Worm (Caenorhabditis elegans) whole organism, L1 larva: ENCODE data around the gene best-24.

Experiments
- C04F5.9 ChIP-seq: sonication (generic microtip); optimal IDR thresholded peaks from 2 replicates; lab custom pipeline; 2016; ENCODE audit warnings: missing genetic modification characterization, missing compliant biosample characterization
- C16A3.4 ChIP-seq: fragments of 150-350 bp; optimal IDR thresholded peaks from 2 replicates; lab custom pipeline; 2014; ENCODE audit warnings: missing biosample characterization, missing genetic modification characterization
- aha-1 ChIP-seq: fragments of 150-350 bp; optimal IDR thresholded peaks from 2 replicates; lab custom pipeline; 2014; ENCODE audit warnings: missing biosample characterization, missing genetic modification characterization
- alr-1 ChIP-seq: fragments of 200-800 bp; sonication (Bioruptor generic); optimal IDR thresholded peaks from 2 replicates; lab custom pipeline; 2018; ENCODE audit warnings: borderline replicate concordance, mild to moderate bottlenecking, missing genetic modification characterization, missing compliant biosample characterization
- aly-2 ChIP-seq: fragments of 150-350 bp; optimal IDR thresholded peaks from 2 replicates; lab custom pipeline; 2014; ENCODE audit warnings: missing biosample characterization, missing genetic modification characterization
- ama-1 ChIP-seq: fragments of 150-350 bp; optimal IDR thresholded peaks from 2 replicates; lab custom pipeline; 2014
- blmp-1 ChIP-seq: fragments of 150-350 bp; optimal IDR thresholded peaks from 2 replicates; lab custom pipeline; 2014; ENCODE audit warnings: missing biosample characterization, missing genetic modification characterization
- ceh-63 ChIP-seq: fragments of 200-800 bp; sonication (Bioruptor generic); optimal IDR thresholded peaks from 2 replicates; lab custom pipeline; 2018; ENCODE audit warnings: mild to moderate bottlenecking, missing genetic modification characterization, missing compliant biosample characterization
- ceh-8 ChIP-seq: fragments of 200-800 bp; sonication (Bioruptor generic); optimal IDR thresholded peaks from 2 replicates; lab custom pipeline; 2018; ENCODE audit warnings: mild to moderate bottlenecking, missing genetic modification characterization, moderate library complexity, missing compliant biosample characterization
- dpl-1 ChIP-seq, 3 experiments: fragments of 150-350 bp in 2 of 3; sonication (generic microtip) in 1 of 3; optimal IDR thresholded peaks; 2 replicates each; lab custom pipeline; 2014 to 2017; ENCODE audit warnings: missing biosample characterization in 3 of 3, missing genetic modification characterization in 3 of 3, missing genetic modification reagents in 3 of 3
- dsc-1 ChIP-seq: sonication (generic microtip); optimal IDR thresholded peaks from 2 replicates; lab custom pipeline; 2016; ENCODE audit warnings: mild to moderate bottlenecking, missing genetic modification characterization, missing compliant biosample characterization
- efl-1 ChIP-seq, 4 experiments: fragments of 150-350 bp; optimal IDR thresholded peaks in 3 of 4; peaks in 1 of 4; 1 replicate in 1 of 4; 2 replicates in 3 of 4; lab custom pipeline; 2014; ENCODE audit warnings: missing biosample characterization in 2 of 4, missing genetic modification characterization in 2 of 4, missing genetic modification reagents in 2 of 4
- efl-3 ChIP-seq: fragments of 200-800 bp; sonication (Bioruptor generic); optimal IDR thresholded peaks from 2 replicates; lab custom pipeline; 2018; ENCODE audit warnings: mild to moderate bottlenecking, missing genetic modification characterization, missing compliant biosample characterization
- egl-13 ChIP-seq: sonication (generic microtip); optimal IDR thresholded peaks from 2 replicates; lab custom pipeline; 2016; ENCODE audit warnings: missing genotype, missing genetic modification reagents, missing genetic modification characterization, missing compliant biosample characterization
- egl-27 ChIP-seq, 2 experiments: fragments of 150-350 bp in 1 of 2; sonication (generic microtip); optimal IDR thresholded peaks; 3 replicates each; lab custom pipeline; 2017 to 2018; ENCODE audit warnings: missing biosample characterization in 2 of 2, missing genetic modification characterization in 2 of 2, missing genetic modification reagents in 2 of 2
- ets-5 ChIP-seq: fragments of 200-800 bp; sonication (Bioruptor generic); IDR thresholded peaks from 2 replicates; pipeline ENCODE4 v1.3.6; 2022; ENCODE audit warnings: missing genetic modification characterization, missing compliant biosample characterization
- fkh-4 ChIP-seq: sonication (generic microtip); optimal IDR thresholded peaks from 2 replicates; lab custom pipeline; 2016; ENCODE audit warnings: missing compliant biosample characterization, missing genetic modification characterization, borderline replicate concordance
- fkh-8 ChIP-seq: sonication (generic microtip); optimal IDR thresholded peaks from 2 replicates; lab custom pipeline; 2016; ENCODE audit warnings: mild to moderate bottlenecking, missing genetic modification characterization, missing compliant biosample characterization
- grh-1 ChIP-seq: fragments of 200-800 bp; sonication (Bioruptor generic); IDR thresholded peaks from 2 replicates; pipeline ENCODE4 v1.3.6; 2022; ENCODE audit warnings: missing genetic modification reagents, missing genetic modification characterization, missing compliant biosample characterization
- hlh-4 ChIP-seq: sonication (generic microtip); optimal IDR thresholded peaks from 2 replicates; lab custom pipeline; 2016; ENCODE audit warnings: mild to moderate bottlenecking, missing genetic modification characterization, missing compliant biosample characterization
- irx-1 ChIP-seq: sonication (generic microtip); optimal IDR thresholded peaks from 2 replicates; lab custom pipeline; 2016; ENCODE audit warnings: missing genetic modification characterization, missing compliant biosample characterization
- jun-1 ChIP-seq: fragments of 150-350 bp; optimal IDR thresholded peaks from 2 replicates; lab custom pipeline; 2014; ENCODE audit warnings: missing biosample characterization, missing genetic modification reagents, missing genetic modification characterization
- lin-13 ChIP-seq: fragments of 150-350 bp; optimal IDR thresholded peaks from 2 replicates; lab custom pipeline; 2014; ENCODE audit warnings: missing biosample characterization, missing genetic modification reagents, missing genetic modification characterization
- lin-14 ChIP-seq: fragments of 200-800 bp; sonication (Bioruptor generic); optimal IDR thresholded peaks from 2 replicates; lab custom pipeline; 2018; ENCODE audit warnings: mild to moderate bottlenecking, missing genetic modification characterization, moderate library complexity, missing compliant biosample characterization
- lin-35 ChIP-seq, 2 experiments: fragments of 150-350 bp; optimal IDR thresholded peaks; 2 replicates each; lab custom pipeline; 2014; ENCODE audit warnings: missing biosample characterization in 2 of 2, missing genetic modification characterization in 2 of 2, missing genetic modification reagents in 2 of 2
- lin-39 ChIP-seq: fragments of 150-350 bp; optimal IDR thresholded peaks from 2 replicates; lab custom pipeline; 2014; ENCODE audit warnings: missing biosample characterization, missing genetic modification reagents, missing genetic modification characterization
- lir-3 ChIP-seq: sonication (generic microtip); optimal IDR thresholded peaks from 2 replicates; lab custom pipeline; 2016; ENCODE audit warnings: mild to moderate bottlenecking, missing genetic modification characterization, moderate library complexity, missing compliant biosample characterization; ENCODE audit not compliant: poor library complexity
- mdl-1 ChIP-seq, 2 experiments: fragments of 150-350 bp; optimal IDR thresholded peaks; 2 replicates each; lab custom pipeline; 2014 to 2017; ENCODE audit warnings: missing biosample characterization in 2 of 2, missing genetic modification characterization in 2 of 2, inconsistent platforms in 1 of 2
- mep-1 ChIP-seq: fragments of 150-350 bp; optimal IDR thresholded peaks from 2 replicates; lab custom pipeline; 2014; ENCODE audit warnings: missing biosample characterization, missing genetic modification characterization
- nhr-11 ChIP-seq: fragments of 150-350 bp; optimal IDR thresholded peaks from 2 replicates; lab custom pipeline; 2014; ENCODE audit warnings: missing biosample characterization, missing genetic modification characterization
- nhr-12 ChIP-seq: sonication (generic microtip); optimal IDR thresholded peaks from 2 replicates; lab custom pipeline; 2017; ENCODE audit warnings: missing biosample characterization, missing genetic modification characterization
- nhr-28 ChIP-seq: fragments of 150-350 bp; optimal IDR thresholded peaks from 2 replicates; lab custom pipeline; 2014; ENCODE audit warnings: missing biosample characterization, missing genetic modification characterization
- nhr-47 ChIP-seq: sonication (generic microtip); optimal IDR thresholded peaks from 2 replicates; lab custom pipeline; 2016; ENCODE audit warnings: mild to moderate bottlenecking, missing genetic modification characterization, moderate library complexity, missing compliant biosample characterization
- nhr-77 ChIP-seq: fragments of 150-350 bp; optimal IDR thresholded peaks from 2 replicates; lab custom pipeline; 2014; ENCODE audit warnings: missing biosample characterization, missing genetic modification characterization
- nhr-84 ChIP-seq: sonication (generic microtip); optimal IDR thresholded peaks from 2 replicates; lab custom pipeline; 2017; ENCODE audit warnings: missing biosample characterization, missing genetic modification characterization
- pag-3 ChIP-seq: sonication (generic microtip); optimal IDR thresholded peaks from 2 replicates; lab custom pipeline; 2017; ENCODE audit warnings: missing genetic modification characterization, mild to moderate bottlenecking, missing compliant biosample characterization, antibody characterized with exemption, borderline replicate concordance; ENCODE audit not compliant: insufficient read depth
- rnt-1 ChIP-seq: sonication (generic microtip); optimal IDR thresholded peaks from 2 replicates; lab custom pipeline; 2016; ENCODE audit warnings: mild to moderate bottlenecking, missing genetic modification characterization, moderate library complexity, missing compliant biosample characterization
- skn-1 ChIP-seq: fragments of 150-350 bp; optimal IDR thresholded peaks from 2 replicates; lab custom pipeline; 2014; ENCODE audit warnings: missing biosample characterization, missing genetic modification characterization
- snpc-4 ChIP-seq: fragments of 150-350 bp; optimal IDR thresholded peaks from 2 replicates; lab custom pipeline; 2014; ENCODE audit warnings: missing biosample characterization, missing genetic modification characterization
- snu-23 ChIP-seq: sonication (generic microtip); optimal IDR thresholded peaks from 2 replicates; lab custom pipeline; 2016; ENCODE audit warnings: missing genetic modification characterization, missing compliant biosample characterization
- sox-4 ChIP-seq: sonication (generic microtip); optimal IDR thresholded peaks from 2 replicates; lab custom pipeline; 2016; ENCODE audit warnings: missing genetic modification characterization, missing compliant biosample characterization
- sptf-1 ChIP-seq: fragments of 150-350 bp; optimal IDR thresholded peaks from 2 replicates; lab custom pipeline; 2014; ENCODE audit warnings: missing biosample characterization, missing genetic modification characterization
- tlp-1 ChIP-seq: fragments of 150-350 bp; optimal IDR thresholded peaks from 2 replicates; lab custom pipeline; 2014; ENCODE audit warnings: missing biosample characterization, missing genetic modification characterization
- unc-62 ChIP-seq: fragments of 150-350 bp; optimal IDR thresholded peaks from 2 replicates; lab custom pipeline; 2014; ENCODE audit warnings: missing biosample characterization, missing genetic modification reagents, missing genetic modification characterization
- unc-86 ChIP-seq: sonication (generic microtip); optimal IDR thresholded peaks from 2 replicates; lab custom pipeline; 2016; ENCODE audit warnings: missing genetic modification characterization, missing compliant biosample characterization
- xbp-1 ChIP-seq: sonication (generic microtip); optimal IDR thresholded peaks from 2 replicates; lab custom pipeline; 2016; ENCODE audit warnings: missing genetic modification characterization, missing compliant biosample characterization
- zag-1 ChIP-seq: fragments of 150-350 bp; optimal IDR thresholded peaks from 2 replicates; lab custom pipeline; 2014; ENCODE audit warnings: missing biosample characterization, missing genetic modification characterization
- ztf-11 ChIP-seq, 2 experiments: sonication (generic microtip); optimal IDR thresholded peaks; 2 replicates each; lab custom pipeline; 2016 to 2017; ENCODE audit warnings: missing genetic modification characterization in 2 of 2, missing biosample characterization in 1 of 2, missing compliant biosample characterization in 1 of 2
- ztf-4 ChIP-seq: fragments of 150-350 bp; optimal IDR thresholded peaks from 2 replicates; lab custom pipeline; 2014; ENCODE audit warnings: missing biosample characterization, missing genetic modification characterization

best-24 gene

ce11 chrIII:7900733-7901132 is at the start of gene best-24:
Gene best-24 (plus strand): TSS chrIII:7901033.
- TF ChIP-seq alr-1 (tag; lab: Kevin White, UChicago) (no peak), lir-3 (tag; lab: Kevin White, UChicago) (no peak), hlh-4 (tag; lab: Kevin White, UChicago) (no peak), dsc-1 (no peak), mdl-1 (tag; optimal IDR thresholded peaks at IDR 0.05; lab: Kevin White, UChicago) (no peak), tlp-1 (tag; lab: Kevin White, UChicago) (no peak), ama-1 (lab: Kevin White, UChicago) (no peak), lin-13 (GFP tag; lab: Kevin White, UChicago) (no peak), aha-1 (tag; lab: Kevin White, UChicago) (no peak), lin-35 (GFP tag; optimal IDR thresholded peaks at IDR 0.05; lab: Kevin White, UChicago) (peak in 1 of 2 experiments; percentile 10), lin-14 (GFP tag; lab: Kevin White, UChicago) (peak; percentile 17), aly-2 (tag; lab: Kevin White, UChicago) (no peak), efl-1 (optimal IDR thresholded peaks at IDR 0.05; lab: Kevin White, UChicago) (no peak), efl-1 (GFP tag; optimal IDR thresholded peaks at IDR 0.05 in 1 of 2; lab: Kevin White, UChicago) (peak in 1 of 2 experiments; percentile 87), sox-4 (tag; lab: Kevin White, UChicago) (no peak), snu-23 (GFP tag; lab: Kevin White, UChicago) (peak; percentile 18), nhr-12 (no peak), blmp-1 (peak; percentile 23), nhr-77 (no peak)

DNA sequence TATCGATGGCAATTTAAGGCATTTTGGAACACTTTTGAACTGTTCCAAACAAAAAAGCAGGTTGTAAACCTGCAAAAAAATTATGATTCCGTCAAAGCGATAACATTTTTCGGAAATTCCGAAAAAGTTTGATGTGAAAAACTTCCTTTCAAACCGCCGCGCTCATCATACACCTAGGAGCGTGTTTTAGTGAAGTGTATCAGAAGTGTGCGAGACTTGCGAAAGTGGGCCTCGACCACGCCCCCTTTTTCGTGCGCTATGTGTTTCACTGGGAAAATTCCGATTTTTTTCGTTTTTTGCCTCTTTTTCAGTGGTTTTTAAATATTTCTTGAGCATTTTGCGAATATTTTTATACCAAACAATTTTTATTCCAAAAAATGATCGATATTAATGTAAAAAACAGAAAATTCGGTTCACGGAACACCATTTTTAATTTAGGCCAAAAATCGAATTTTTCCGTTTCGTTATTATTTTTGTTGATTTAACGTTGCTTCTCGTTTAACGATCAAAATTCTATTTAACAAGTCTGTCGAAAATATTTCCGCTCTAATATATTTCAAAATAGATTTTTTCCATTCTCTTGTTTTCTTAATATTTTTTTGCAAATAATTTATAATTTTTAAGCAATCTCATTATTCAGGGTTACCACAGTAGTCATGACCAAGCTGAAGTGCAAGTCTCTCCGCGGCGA is 46.2 kb upstream of the best-24 start, which contains the start of gene rpl-35:
rpl-35 (plus strand) TSS at position 641 of the 691 bp plus-strand sequence.
- TF ChIP-seq lin-14 (GFP tag; lab: Kevin White, UChicago): peak; percentile 100
- TF ChIP-seq rnt-1 (tag; lab: Kevin White, UChicago): peak; percentile 100
- no peak for TF ChIP-seq sptf-1 (tag; lab: Kevin White, UChicago)
- peak; percentile 98 for TF ChIP-seq ceh-63 (GFP tag; lab: Kevin White, UChicago)
- peak; percentile 100 for TF ChIP-seq unc-86 (tag; lab: Kevin White, UChicago)
- TF ChIP-seq ztf-11 (tag; optimal IDR thresholded peaks at IDR 0.05; lab: Kevin White, UChicago): peak in 1 of 2 experiments; percentile 99
- peak; percentile 85 to 95 for TF ChIP-seq egl-27 (tag; optimal IDR thresholded peaks at IDR 0.05; lab: Kevin White, UChicago)
- peak; percentile 100 for TF ChIP-seq nhr-77
- TF ChIP-seq fkh-4 (tag; lab: Kevin White, UChicago): peak; percentile 98
- TF ChIP-seq ets-5 (GFP tag; lab: Robert Waterston, UW): peak; percentile 88; the same call in 1 of the 2 replicates
- TF ChIP-seq grh-1 (GFP tag; lab: Robert Waterston, UW): peak; percentile 100
- TF ChIP-seq alr-1 (tag; lab: Kevin White, UChicago): no peak
- peak; percentile 100 for TF ChIP-seq fkh-8 (tag; lab: Kevin White, UChicago)
- peak; percentile 95 for TF ChIP-seq nhr-84
- TF ChIP-seq ztf-4 (tag; lab: Kevin White, UChicago): peak; percentile 100
- peak; percentile 95 for TF ChIP-seq unc-62 (GFP tag; lab: Kevin White, UChicago)
- peak; percentile 100 for TF ChIP-seq C16A3.4
- peak; percentile 98 for TF ChIP-seq nhr-11 (tag; lab: Kevin White, UChicago)
- TF ChIP-seq irx-1 (tag; lab: Kevin White, UChicago): peak; percentile 99
- peak; percentile 79 for TF ChIP-seq nhr-12
- peak; percentile 98 for TF ChIP-seq C04F5.9
- peak; percentile 99 for TF ChIP-seq jun-1 (tag; lab: Kevin White, UChicago)
- peak; percentile 74 for TF ChIP-seq zag-1 (tag; lab: Kevin White, UChicago)
- peak; percentile 53 for TF ChIP-seq pag-3 (tag; lab: Kevin White, UChicago)
- TF ChIP-seq efl-3 (GFP tag; lab: Kevin White, UChicago): peak; percentile 98
- peak; percentile 100 for TF ChIP-seq nhr-47 (tag; lab: Kevin White, UChicago)
- peak; percentile 93 for TF ChIP-seq snpc-4
- TF ChIP-seq skn-1 (tag; lab: Kevin White, UChicago): peak; percentile 99
- TF ChIP-seq ceh-8 (GFP tag; lab: Kevin White, UChicago): peak; percentile 100
- peak; percentile 98 for TF ChIP-seq lin-39
- peak; percentile 100 for TF ChIP-seq dsc-1
- peak; percentile 15 for TF ChIP-seq nhr-28
- TF ChIP-seq egl-13 (tag; lab: Kevin White, UChicago): peak; percentile 99
- peak; percentile 99 for TF ChIP-seq xbp-1
- peak; percentile 81 for TF ChIP-seq ama-1 (lab: Kevin White, UChicago)
- peak; percentile 100 for TF ChIP-seq dpl-1 (GFP tag; optimal IDR thresholded peaks at IDR 0.05; lab: Kevin White, UChicago)
- TF ChIP-seq mep-1 (tag; lab: Kevin White, UChicago): peak; percentile 99
